Fruit fly (Drosophila melanogaster): Measurements from ENCODE around the gene Diap1.

Diap1 gene

DNA sequence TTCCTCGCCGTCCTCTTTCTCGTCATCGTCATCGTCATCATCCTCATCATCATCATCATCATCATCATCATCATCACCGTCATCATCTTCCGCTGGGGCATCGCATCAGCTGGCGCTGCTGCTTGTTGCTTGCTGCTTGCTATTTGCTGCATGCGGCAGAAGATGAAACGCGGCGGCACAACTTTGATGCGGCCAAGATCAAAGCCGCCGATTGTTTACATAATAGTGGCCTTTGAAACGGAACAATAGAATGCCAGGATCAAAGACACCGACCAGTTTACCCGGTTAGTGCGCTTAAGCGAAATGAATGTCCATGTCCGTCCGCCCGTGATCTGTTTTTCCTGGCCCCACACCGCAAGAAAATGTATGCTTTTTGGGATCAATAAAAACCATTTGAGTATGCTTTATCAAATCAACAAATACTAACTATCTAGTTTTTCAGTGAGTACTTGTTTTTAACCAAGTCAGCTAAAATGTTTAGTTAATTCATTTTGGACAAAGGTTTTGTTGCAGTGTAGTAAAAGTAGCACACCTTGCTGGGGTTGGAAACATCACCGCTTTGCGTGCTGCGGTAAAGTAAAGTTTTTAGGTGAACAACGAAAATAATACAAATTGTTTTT, 29.7 kb downstream of the Diap1 start:
- TF ChIP-seq OdsH (GFP tag; optimal IDR thresholded peaks at IDR 0.05) (peak; percentile 59), cyc (GFP tag; optimal IDR thresholded peaks at IDR 0.05) (peak; percentile 50), CG11902 (GFP tag; optimal IDR thresholded peaks at IDR 0.05) (no peak), CG10669 (GFP tag; optimal IDR thresholded peaks at IDR 0.05) (peak; percentile 43), Gug (GFP tag; IDR thresholded peaks at IDR 0.05) (no peak), Ets96B (tag; optimal IDR thresholded peaks at IDR 0.05) (peak; percentile 46), Eip75B (GFP tag; optimal IDR thresholded peaks at IDR 0.05) (peak; percentile 48), fd85E (GFP tag; optimal IDR thresholded peaks at IDR 0.05) (no peak), Sox102F (GFP tag; optimal IDR thresholded peaks at IDR 0.05) (peak; percentile 64), svp (GFP tag) (peak; percentile 71), vri (GFP tag; optimal IDR thresholded peaks at IDR 0.05) (peak; percentile 8), CG15336 (GFP tag; IDR thresholded peaks at IDR 0.05) (peak; percentile 36; the same call in 1 of the 2 replicates), CG6808 (GFP tag; optimal IDR thresholded peaks at IDR 0.05) (no peak), fkh (GFP tag; optimal IDR thresholded peaks at IDR 0.05) (no peak), Sox14 (GFP tag; optimal IDR thresholded peaks at IDR 0.05) (peak; percentile 42), CG31627 (GFP tag; optimal IDR thresholded peaks at IDR 0.05) (peak; percentile 51), dsx (GFP tag; optimal IDR thresholded peaks at IDR 0.05; ENCODE audit: poor library complexity, severe bottlenecking) (peak; percentile 32), CG4318 (GFP tag; optimal IDR thresholded peaks at IDR 0.05) (peak; percentile 59), esn (GFP tag; optimal IDR thresholded peaks at IDR 0.05) (peak; percentile 64), Hr4 (GFP tag; optimal IDR thresholded peaks at IDR 0.05) (peak; percentile 70), CG7368 (GFP tag; optimal IDR thresholded peaks at IDR 0.05) (peak; percentile 29), CG3032 (tag; optimal IDR thresholded peaks at IDR 0.05) (peak; percentile 26), CG11294 (GFP tag; IDR thresholded peaks at IDR 0.05) (no peak), Hr39 (GFP tag; optimal IDR thresholded peaks at IDR 0.05) (peak; percentile 50), CG6163 (GFP tag; IDR thresholded peaks at IDR 0.05) (peak; percentile 56; the same call in 2 of the 3 replicates), CG8119 (GFP tag; IDR thresholded peaks at IDR 0.05) (peak; percentile 48; the same call in 1 of the 3 replicates), achi (GFP tag; optimal IDR thresholded peaks at IDR 0.05) (peak; percentile 60), Sox15 (GFP tag; optimal IDR thresholded peaks at IDR 0.05) (peak; percentile 0), CG1621 (tag; optimal IDR thresholded peaks at IDR 0.05) (peak; percentile 22), net (GFP tag; optimal IDR thresholded peaks at IDR 0.05) (peak; percentile 36), salr (GFP tag; optimal IDR thresholded peaks at IDR 0.05) (peak in 1 of 2 experiments; percentile 28), CG34406 (GFP tag; optimal IDR thresholded peaks at IDR 0.05) (peak; percentile 26), CG32006 (GFP tag; optimal IDR thresholded peaks at IDR 0.05) (peak; percentile 80), Smox (GFP tag; optimal IDR thresholded peaks at IDR 0.05) (peak; percentile 50), spab (GFP tag; optimal IDR thresholded peaks at IDR 0.05) (peak; percentile 2), CG8632 (GFP tag; optimal IDR thresholded peaks at IDR 0.05) (peak; percentile 25), CG3919 (GFP tag; optimal IDR thresholded peaks at IDR 0.05) (peak; percentile 60), CG9139 (GFP tag; optimal IDR thresholded peaks at IDR 0.05) (no peak), Eip93F (GFP tag; optimal IDR thresholded peaks at IDR 0.05) (no peak), CG8319 (GFP tag; optimal IDR thresholded peaks at IDR 0.05) (peak; percentile 31), CG6792 (GFP tag; optimal IDR thresholded peaks at IDR 0.05) (peak; percentile 48), lz (GFP tag; optimal IDR thresholded peaks at IDR 0.05) (peak; percentile 35), dac (GFP tag; optimal IDR thresholded peaks at IDR 0.05) (peak; percentile 23), CG6276 (GFP tag; optimal IDR thresholded peaks at IDR 0.05) (peak; percentile 48), Eip78C (GFP tag) (peak; percentile 82), Ets21C (GFP tag; optimal IDR thresholded peaks at IDR 0.05) (no peak), Blimp-1 (GFP tag; optimal IDR thresholded peaks at IDR 0.05) (no peak), CG6854 (GFP tag; optimal IDR thresholded peaks at IDR 0.05) (no peak), topi (GFP tag; optimal IDR thresholded peaks at IDR 0.05) (peak; percentile 43), CG16779 (tag; optimal IDR thresholded peaks at IDR 0.05) (no peak), ss (GFP tag; optimal IDR thresholded peaks at IDR 0.05) (no peak)
